Worm (Caenorhabditis elegans) whole organism, late embryonic: ENCODE results near the gene F58G6.7.
A peak's percentile ranks its signal among the peaks of the same experiment; 100 is the strongest.

Source experiments
- C08G9.2 ChIP-seq: sonication (generic microtip); optimal IDR thresholded peaks from 2 replicates; lab custom pipeline; 2016; ENCODE audit warnings: mild to moderate bottlenecking, missing genetic modification characterization, moderate library complexity, missing compliant biosample characterization
- C38D4.7 ChIP-seq: fragments of 200-800 bp; sonication (Bioruptor generic); optimal IDR thresholded peaks from 2 replicates; lab custom pipeline; 2018; ENCODE audit warnings: mild to moderate bottlenecking, missing genetic modification characterization, moderate library complexity, missing compliant biosample characterization
- F13H6.1 ChIP-seq: sonication (generic microtip); optimal IDR thresholded peaks from 2 replicates; lab custom pipeline; 2016; ENCODE audit warnings: missing genetic modification characterization, missing compliant biosample characterization
- K02D7.2 ChIP-seq: sonication (generic microtip); optimal IDR thresholded peaks from 2 replicates; lab custom pipeline; 2017; ENCODE audit warnings: mild to moderate bottlenecking, missing genetic modification characterization, missing compliant biosample characterization
- K09A11.1 ChIP-seq: sonication (generic microtip); optimal IDR thresholded peaks from 2 replicates; lab custom pipeline; 2017; ENCODE audit warnings: antibody characterized with exemption, mild to moderate bottlenecking, missing genetic modification characterization, missing compliant biosample characterization; ENCODE audit not compliant: insufficient read depth
- T23F11.4 ChIP-seq: fragments of 200-800 bp; sonication (Bioruptor generic); optimal IDR thresholded peaks from 2 replicates; lab custom pipeline; 2018; ENCODE audit warnings: mild to moderate bottlenecking, missing genetic modification characterization, missing compliant biosample characterization
- ceh-18 ChIP-seq: sonication (generic microtip); optimal IDR thresholded peaks from 2 replicates; lab custom pipeline; 2016; ENCODE audit warnings: missing genetic modification characterization, missing compliant biosample characterization
- ceh-22 ChIP-seq: sonication (generic microtip); optimal IDR thresholded peaks from 2 replicates; lab custom pipeline; 2017; ENCODE audit warnings: missing biosample characterization, missing genetic modification characterization
- ceh-30 ChIP-seq: fragments of 150-350 bp; optimal IDR thresholded peaks from 2 replicates; lab custom pipeline; 2014; ENCODE audit warnings: missing biosample characterization, missing genetic modification characterization
- ceh-48 ChIP-seq: sonication (generic microtip); optimal IDR thresholded peaks from 2 replicates; lab custom pipeline; 2016; ENCODE audit warnings: missing genetic modification characterization, inconsistent platforms, missing compliant biosample characterization
- ceh-6 ChIP-seq: fragments of 200-800 bp; sonication (Bioruptor generic); optimal IDR thresholded peaks from 2 replicates; lab custom pipeline; 2018; ENCODE audit warnings: mild to moderate bottlenecking, missing genetic modification characterization, missing compliant biosample characterization
- che-1 ChIP-seq: sonication (generic microtip); optimal IDR thresholded peaks from 2 replicates; lab custom pipeline; 2016; ENCODE audit warnings: mild to moderate bottlenecking, missing genetic modification characterization, missing compliant biosample characterization
- dve-1 ChIP-seq: sonication (generic microtip); optimal IDR thresholded peaks from 2 replicates; lab custom pipeline; 2017; ENCODE audit warnings: antibody characterized with exemption, mild to moderate bottlenecking, missing genetic modification characterization, missing compliant biosample characterization
- elt-2 ChIP-seq: sonication (generic microtip); optimal IDR thresholded peaks from 2 replicates; lab custom pipeline; 2016; ENCODE audit warnings: missing genetic modification reagents, missing genetic modification characterization, missing compliant biosample characterization
- elt-4 ChIP-seq: sonication (generic microtip); optimal IDR thresholded peaks from 2 replicates; lab custom pipeline; 2016; ENCODE audit warnings: missing genetic modification characterization, missing compliant biosample characterization
- fkh-6 ChIP-seq: sonication (generic microtip); optimal IDR thresholded peaks from 2 replicates; lab custom pipeline; 2016; ENCODE audit warnings: missing genetic modification characterization, missing compliant biosample characterization
- hlh-13 ChIP-seq: fragments of 200-800 bp; sonication (Bioruptor generic); optimal IDR thresholded peaks from 2 replicates; lab custom pipeline; 2018; ENCODE audit warnings: mild to moderate bottlenecking, missing genetic modification characterization, missing compliant biosample characterization
- hlh-30 ChIP-seq: sonication (generic microtip); optimal IDR thresholded peaks from 2 replicates; lab custom pipeline; 2017; ENCODE audit warnings: antibody characterized with exemption, missing genetic modification characterization, missing compliant biosample characterization; ENCODE audit not compliant: insufficient read depth
- hlh-6 ChIP-seq: sonication (generic microtip); optimal IDR thresholded peaks from 2 replicates; lab custom pipeline; 2016; ENCODE audit warnings: missing genotype, missing genetic modification characterization, missing compliant biosample characterization
- hlh-8 ChIP-seq: sonication (generic microtip); optimal IDR thresholded peaks from 2 replicates; lab custom pipeline; 2016; ENCODE audit warnings: missing genotype, missing genetic modification characterization, missing compliant biosample characterization
- lin-11 ChIP-seq: fragments of 200-800 bp; sonication (Bioruptor generic); optimal IDR thresholded peaks from 2 replicates; lab custom pipeline; 2018; ENCODE audit warnings: mild to moderate bottlenecking, missing genetic modification characterization, missing compliant biosample characterization
- mec-3 ChIP-seq: sonication (generic microtip); optimal IDR thresholded peaks from 2 replicates; lab custom pipeline; 2016; ENCODE audit warnings: borderline replicate concordance, missing genetic modification characterization, missing compliant biosample characterization
- odd-2 ChIP-seq: sonication (generic microtip); optimal IDR thresholded peaks from 2 replicates; lab custom pipeline; 2017; ENCODE audit warnings: antibody characterized with exemption, mild to moderate bottlenecking, missing genetic modification characterization, missing compliant biosample characterization
- pag-3 ChIP-seq: sonication (generic microtip); optimal IDR thresholded peaks from 2 replicates; lab custom pipeline; 2016; ENCODE audit warnings: missing compliant biosample characterization, missing genetic modification characterization, borderline replicate concordance
- pat-9 ChIP-seq: fragments of 200-800 bp; sonication (Bioruptor generic); optimal IDR thresholded peaks from 2 replicates; lab custom pipeline; 2018; ENCODE audit warnings: mild to moderate bottlenecking, missing genetic modification characterization, moderate library complexity, missing compliant biosample characterization
- pha-2 ChIP-seq: sonication (generic microtip); optimal IDR thresholded peaks from 2 replicates; lab custom pipeline; 2017; ENCODE audit warnings: mild to moderate bottlenecking, missing genetic modification characterization, missing compliant biosample characterization
- pros-1 ChIP-seq: fragments of 150-350 bp; optimal IDR thresholded peaks from 2 replicates; lab custom pipeline; 2014; ENCODE audit warnings: missing biosample characterization, missing genetic modification reagents, missing genetic modification characterization
- ref-2 ChIP-seq: sonication (generic microtip); optimal IDR thresholded peaks from 2 replicates; lab custom pipeline; 2016; ENCODE audit warnings: missing genetic modification characterization, missing compliant biosample characterization
- rnt-1 ChIP-seq: sonication (generic microtip); optimal IDR thresholded peaks from 2 replicates; lab custom pipeline; 2016; ENCODE audit warnings: missing genetic modification characterization, missing compliant biosample characterization
- sdc-2 ChIP-seq: sonication (generic microtip); optimal IDR thresholded peaks from 2 replicates; lab custom pipeline; 2016; ENCODE audit warnings: missing genotype, missing genetic modification characterization, missing compliant biosample characterization
- sox-2 ChIP-seq: fragments of 200-800 bp; sonication (Bioruptor generic); IDR thresholded peaks from 2 replicates; pipeline ENCODE4 v1.3.6; 2022; ENCODE audit warnings: missing genetic modification reagents, missing genetic modification characterization, missing compliant biosample characterization
- syd-9 ChIP-seq: sonication (generic microtip); optimal IDR thresholded peaks from 2 replicates; lab custom pipeline; 2016; ENCODE audit warnings: mild to moderate bottlenecking, missing genetic modification characterization, moderate library complexity, missing compliant biosample characterization
- tbx-7 ChIP-seq: sonication (generic microtip); optimal IDR thresholded peaks from 2 replicates; lab custom pipeline; 2016; ENCODE audit warnings: missing genotype, missing genetic modification characterization, missing compliant biosample characterization
- unc-3 ChIP-seq, 2 experiments: fragments of 200-800 bp in 1 of 2; sonication (Bioruptor generic) in 1 of 2; sonication (generic microtip) in 1 of 2; conservative IDR thresholded peaks in 1 of 2; optimal IDR thresholded peaks in 1 of 2; 2 replicates each; pipeline versions ENCODE4 v1.3.6 to Lab custom; 2016 to 2022; ENCODE audit warnings: missing compliant biosample characterization in 2 of 2, missing genetic modification characterization in 2 of 2, missing genetic modification reagents in 1 of 2
- unc-55 ChIP-seq: sonication (generic microtip); optimal IDR thresholded peaks from 2 replicates; lab custom pipeline; 2017; ENCODE audit warnings: missing biosample characterization, missing genetic modification reagents, missing genetic modification characterization
- unc-86 ChIP-seq: sonication (generic microtip); optimal IDR thresholded peaks from 2 replicates; lab custom pipeline; 2016; ENCODE audit warnings: missing genetic modification characterization, missing compliant biosample characterization
- zip-5 ChIP-seq: sonication (generic microtip); optimal IDR thresholded peaks from 2 replicates; lab custom pipeline; 2016; ENCODE audit warnings: missing genetic modification characterization, missing compliant biosample characterization

Gene F58G6.7

DNA sequence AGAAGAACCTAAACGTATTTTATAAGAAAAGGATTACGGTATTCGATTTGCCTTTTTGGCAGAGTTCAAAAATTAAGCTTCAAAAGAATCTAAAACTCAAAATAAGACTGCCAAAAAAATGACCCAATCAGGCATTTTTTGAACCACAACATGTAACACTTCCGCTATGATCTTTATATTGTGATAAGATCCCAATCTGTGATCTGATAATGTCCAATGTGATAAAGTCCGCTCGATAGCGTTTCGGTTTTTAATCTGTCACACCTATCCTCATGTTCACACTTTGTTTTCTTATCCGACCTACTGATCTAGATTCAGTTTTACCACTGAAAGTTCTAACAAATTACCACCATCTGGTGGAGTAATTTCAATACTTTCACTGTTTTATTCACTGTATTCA lies 40.1 kb upstream of the F58G6.7 start:
- no peak for TF ChIP-seq elt-2 (tag; lab: Kevin White, UChicago)
- TF ChIP-seq unc-55: no peak
- no peak for TF ChIP-seq sdc-2 (tag; lab: Kevin White, UChicago)
- no peak for TF ChIP-seq ref-2 (tag; lab: Kevin White, UChicago)
- TF ChIP-seq pros-1 (tag; lab: Kevin White, UChicago): no peak
- no peak for TF ChIP-seq F13H6.1
- no peak for TF ChIP-seq dve-1 (tag; lab: Kevin White, UChicago)
- no peak for TF ChIP-seq ceh-48 (tag; lab: Kevin White, UChicago)
- no peak for TF ChIP-seq C38D4.7 (GFP tag; lab: Kevin White, UChicago)
- no peak for TF ChIP-seq elt-4
- no peak for TF ChIP-seq K09A11.1 (tag; lab: Kevin White, UChicago)
- no peak for TF ChIP-seq hlh-30
- no peak for TF ChIP-seq ceh-30 (tag; lab: Kevin White, UChicago)
- no peak for TF ChIP-seq odd-2 (tag; lab: Kevin White, UChicago)
- no peak for TF ChIP-seq syd-9 (tag; lab: Kevin White, UChicago)
- TF ChIP-seq che-1 (tag; lab: Kevin White, UChicago): no peak
- no peak for TF ChIP-seq tbx-7 (tag; lab: Kevin White, UChicago)
- TF ChIP-seq, all 69 proteins: peak for 0

DNA sequence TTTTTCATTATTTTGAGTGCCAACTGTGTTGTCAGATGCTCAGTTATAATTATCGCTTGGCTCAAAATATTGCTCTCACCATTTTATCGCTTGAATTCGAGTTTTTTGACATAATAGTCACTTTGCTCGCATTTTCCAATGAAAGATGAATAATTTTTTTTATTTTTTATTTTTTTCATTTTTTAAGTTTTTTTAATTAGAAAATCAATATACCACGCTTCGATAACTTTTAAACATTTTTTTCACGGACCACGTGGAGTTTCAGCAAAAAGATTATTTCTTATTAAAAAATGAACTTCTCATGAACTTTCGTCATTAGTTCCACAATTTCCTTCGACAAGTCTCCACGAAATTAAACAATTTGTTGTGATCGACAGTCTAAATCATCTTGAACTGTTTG lies 39.4 kb upstream of the F58G6.7 start, which contains the start of gene elt-1:
elt-1 (plus strand) TSS at position 301 of the 400 bp plus-strand sequence.
- TF ChIP-seq mec-3: no peak
- no peak for TF ChIP-seq sdc-2 (tag; lab: Kevin White, UChicago)
- TF ChIP-seq pag-3 (tag; lab: Kevin White, UChicago): no peak
- no peak for TF ChIP-seq ceh-22
- no peak for TF ChIP-seq fkh-6 (tag; lab: Kevin White, UChicago)
- no peak for TF ChIP-seq hlh-6
- no peak for TF ChIP-seq K02D7.2 (tag; lab: Kevin White, UChicago)
- no peak for TF ChIP-seq C38D4.7 (GFP tag; lab: Kevin White, UChicago)
- TF ChIP-seq, all 69 proteins: peak for 0

DNA sequence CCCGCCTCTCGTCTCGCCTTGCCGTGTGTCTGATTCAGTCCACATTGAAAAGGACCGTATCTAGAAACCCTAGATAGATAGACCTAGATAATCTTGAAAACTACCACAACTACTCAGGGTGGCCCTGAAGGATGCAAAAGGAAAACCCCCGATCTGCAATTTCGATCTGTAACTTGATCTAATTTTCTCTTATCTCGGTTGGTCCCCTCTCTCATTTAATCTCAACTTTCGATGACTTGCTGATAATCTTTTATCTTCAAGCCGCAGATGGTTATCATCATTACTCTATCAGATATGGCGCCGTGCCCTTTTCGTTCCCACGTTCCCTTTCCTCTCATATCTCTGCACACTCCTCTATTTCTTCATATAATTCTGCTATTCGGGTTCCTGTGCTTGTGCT lies 38.6 kb upstream of the F58G6.7 start:
- TF ChIP-seq rnt-1 (tag; lab: Kevin White, UChicago): peak; percentile 100
- no peak for TF ChIP-seq sox-2 (GFP tag; lab: Robert Waterston, UW)

DNA sequence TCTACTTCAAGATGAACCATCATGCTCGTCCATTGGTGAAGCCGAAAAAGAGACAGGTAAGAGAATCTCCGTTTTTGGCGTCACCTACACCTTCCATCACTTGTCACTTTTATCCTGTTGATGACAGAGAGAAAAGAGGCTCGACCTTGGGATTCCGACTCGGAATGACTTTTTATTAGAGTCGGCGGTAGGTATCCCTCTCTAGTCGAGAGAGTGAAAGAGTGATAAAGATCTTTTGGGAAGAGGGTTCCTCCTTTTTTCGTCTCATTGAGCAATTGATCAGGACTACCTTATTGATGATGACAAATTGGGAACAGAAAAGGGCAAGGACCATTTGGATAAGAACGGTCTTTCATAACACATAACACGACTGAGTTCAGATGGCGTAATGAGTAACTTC lies 36.8 kb upstream of the F58G6.7 start:
- TF ChIP-seq sdc-2 (tag; lab: Kevin White, UChicago) (no peak), F13H6.1 (no peak), ceh-18 (tag; lab: Kevin White, UChicago) (no peak), ceh-22 (no peak), ceh-6 (GFP tag; lab: Kevin White, UChicago) (no peak), pha-2 (tag; lab: Kevin White, UChicago) (no peak), K09A11.1 (tag; lab: Kevin White, UChicago) (no peak), pat-9 (tag; lab: Kevin White, UChicago) (no peak), fkh-6 (tag; lab: Kevin White, UChicago) (no peak), C08G9.2 (tag; lab: Kevin White, UChicago) (no peak), hlh-13 (GFP tag; lab: Kevin White, UChicago) (no peak), hlh-8 (tag; lab: Kevin White, UChicago) (no peak), elt-4 (no peak), T23F11.4 (GFP tag; lab: Kevin White, UChicago) (no peak), lin-11 (no peak)

DNA sequence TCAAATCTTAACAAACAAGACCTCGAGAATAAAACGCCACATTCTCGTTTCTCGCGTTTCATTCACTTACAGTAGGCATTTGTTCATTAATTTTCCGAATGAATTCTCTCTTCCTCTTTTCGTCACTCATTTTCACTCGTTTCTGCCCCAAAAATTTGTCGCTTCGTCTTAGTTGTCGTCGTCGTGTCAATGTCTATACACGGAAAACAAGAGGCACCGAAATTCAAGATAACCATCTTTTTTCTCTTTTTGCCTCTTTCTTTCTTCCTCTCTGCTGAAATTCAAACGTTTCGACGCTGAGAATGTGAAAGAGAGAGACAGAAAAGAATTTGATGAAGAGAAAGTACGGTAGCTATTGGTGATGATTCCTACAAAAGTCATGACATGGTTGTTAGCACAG lies 36.1 kb upstream of the F58G6.7 start:
- TF ChIP-seq ref-2 (tag; lab: Kevin White, UChicago) (no peak), zip-5 (tag; lab: Kevin White, UChicago) (no peak), unc-86 (tag; lab: Kevin White, UChicago) (no peak), unc-3 (GFP tag; conservative IDR thresholded peaks at IDR 0.05; lab: Robert Waterston, UW) (no peak), unc-3 (tag; optimal IDR thresholded peaks at IDR 0.05; lab: Kevin White, UChicago) (no peak)
